Worm (Caenorhabditis elegans): Measurements from ENCODE around the gene C33A11.2.

C33A11.2 gene

DNA sequence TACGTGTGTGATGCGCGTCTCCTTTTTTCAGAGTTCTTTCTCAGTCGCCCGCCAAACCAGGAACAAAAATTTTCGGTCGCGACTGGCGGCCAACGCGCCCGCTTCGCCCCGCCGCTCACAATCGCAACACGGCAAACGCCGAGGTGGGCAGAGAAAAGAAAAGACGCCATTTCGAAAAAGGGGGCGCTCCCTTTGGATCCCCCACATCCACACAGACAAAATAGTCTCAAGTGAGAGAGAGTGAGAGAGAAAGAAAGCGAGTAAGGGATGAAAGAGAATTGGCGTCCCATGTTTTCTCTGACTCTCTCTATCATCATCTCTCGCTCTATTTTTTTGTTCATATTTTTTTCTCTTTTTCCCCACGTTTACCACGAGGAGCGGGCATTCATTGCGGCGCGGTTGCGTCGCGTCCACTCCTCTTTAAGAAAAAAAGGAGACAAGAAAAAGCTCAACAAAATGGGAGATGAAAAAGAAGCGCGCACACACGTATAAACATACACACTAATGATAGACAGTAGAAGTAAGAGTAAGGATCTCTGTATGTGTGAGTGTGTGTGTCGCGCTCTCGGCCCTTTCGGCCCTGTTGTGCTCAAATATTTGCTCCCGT lies 11.8 kb upstream of the C33A11.2 start:
- TF ChIP-seq med-1 (GFP tag; optimal IDR thresholded peaks at IDR 0.05; ENCODE audit: insufficient read depth) (no peak), ztf-29 (GFP tag; IDR thresholded peaks at IDR 0.05) (no peak), cog-1 (tag; optimal IDR thresholded peaks at IDR 0.05) (peak; percentile 35), klf-2 (GFP tag; conservative IDR thresholded peaks at IDR 0.05) (no peak), ztf-23 (GFP tag; IDR thresholded peaks at IDR 0.05) (0 out of 2 replicates have a peak, but pooled peaks have one; percentile 19), ref-1 (GFP tag; conservative IDR thresholded peaks at IDR 0.05) (no peak)

DNA sequence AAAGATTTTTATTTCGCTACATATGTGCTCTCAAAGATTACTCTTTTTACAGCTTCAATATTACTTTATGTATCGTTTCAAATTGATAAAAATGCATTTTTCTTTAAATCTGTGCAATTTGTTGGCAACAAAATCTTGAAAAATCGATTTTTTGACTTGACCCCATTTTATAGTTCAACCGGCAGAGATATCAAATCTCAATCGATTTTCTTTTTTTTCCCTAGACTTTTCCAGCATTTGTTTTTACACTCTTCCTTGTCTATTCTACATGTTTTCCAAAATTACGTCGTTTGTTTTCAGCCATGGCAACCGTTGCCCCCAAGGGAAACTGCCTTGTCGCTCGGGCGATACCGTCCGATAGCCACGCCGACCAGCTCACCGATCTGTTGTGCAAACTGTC lies 10.9 kb upstream of the C33A11.2 start, which contains the start of gene nfki-1:
Gene nfki-1, plus strand, starts transcription at position 301 of the 400 bp plus-strand sequence.
- TF ChIP-seq ztf-29 (GFP tag; IDR thresholded peaks at IDR 0.05) (no peak), T22C8.4 (GFP tag; IDR thresholded peaks at IDR 0.05) (no peak), klf-2 (GFP tag; conservative IDR thresholded peaks at IDR 0.05) (no peak), flt-1 (GFP tag; IDR thresholded peaks at IDR 0.05) (no peak), cog-1 (tag; optimal IDR thresholded peaks at IDR 0.05) (no peak), med-1 (GFP tag; optimal IDR thresholded peaks at IDR 0.05; ENCODE audit: insufficient read depth) (no peak), tab-1 (GFP tag; IDR thresholded peaks at IDR 0.05) (no peak), ref-1 (GFP tag; conservative IDR thresholded peaks at IDR 0.05) (no peak), ztf-23 (GFP tag; IDR thresholded peaks at IDR 0.05) (no peak)

- TF ChIP-seq tab-1 (GFP tag; IDR thresholded peaks at IDR 0.05) (no peak), ztf-23 (GFP tag; IDR thresholded peaks at IDR 0.05) (no peak), ztf-29 (GFP tag; IDR thresholded peaks at IDR 0.05) (no peak), ref-1 (GFP tag; conservative IDR thresholded peaks at IDR 0.05) (no peak), T22C8.4 (GFP tag; IDR thresholded peaks at IDR 0.05) (no peak), klf-2 (GFP tag; conservative IDR thresholded peaks at IDR 0.05) (no peak), flt-1 (GFP tag; IDR thresholded peaks at IDR 0.05) (no peak), cog-1 (tag; optimal IDR thresholded peaks at IDR 0.05) (no peak), med-1 (GFP tag; optimal IDR thresholded peaks at IDR 0.05; ENCODE audit: insufficient read depth) (no peak)
Measured at ce11 chrX:15355603-15356002, 10.2 kb upstream of the C33A11.2 start.

- no peak for TF ChIP-seq T22C8.4 (GFP tag; IDR thresholded peaks at IDR 0.05)
- no peak for TF ChIP-seq ref-1 (GFP tag; conservative IDR thresholded peaks at IDR 0.05)
- TF ChIP-seq ztf-29 (GFP tag; IDR thresholded peaks at IDR 0.05): no peak
- TF ChIP-seq med-1 (GFP tag; optimal IDR thresholded peaks at IDR 0.05; ENCODE audit: insufficient read depth): no peak
- no peak for TF ChIP-seq tab-1 (GFP tag; IDR thresholded peaks at IDR 0.05)
- TF ChIP-seq ztf-23 (GFP tag; IDR thresholded peaks at IDR 0.05): no peak
- no peak for TF ChIP-seq cog-1 (tag; optimal IDR thresholded peaks at IDR 0.05)
- TF ChIP-seq flt-1 (GFP tag; IDR thresholded peaks at IDR 0.05): no peak
- no peak for TF ChIP-seq klf-2 (GFP tag; conservative IDR thresholded peaks at IDR 0.05)
Measured at ce11 chrX:15362152-15362922, 3.5 kb upstream of the C33A11.2 start.

DNA sequence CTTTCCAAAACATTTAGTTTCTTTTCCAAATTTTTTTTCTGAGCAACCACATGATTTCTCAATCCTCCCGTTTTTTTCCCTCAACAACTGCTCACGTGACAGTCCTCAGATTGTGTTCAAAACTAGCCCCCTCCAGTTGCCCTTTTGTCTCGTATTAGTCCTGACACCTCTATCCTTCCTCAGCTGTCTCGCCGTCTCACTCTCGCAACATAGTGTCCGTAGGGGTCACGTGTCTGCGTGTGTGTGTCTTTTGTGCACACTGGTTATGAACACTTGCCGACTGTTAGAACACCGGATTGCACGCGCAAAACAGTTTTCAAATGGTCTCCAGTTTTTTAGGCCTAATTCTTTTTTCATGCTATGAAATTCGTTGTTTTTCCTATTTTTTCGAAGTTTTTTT lies 557 bp upstream of the C33A11.2 start:
- TF ChIP-seq cog-1 (tag; optimal IDR thresholded peaks at IDR 0.05) (peak; percentile 32), med-1 (GFP tag; optimal IDR thresholded peaks at IDR 0.05; ENCODE audit: insufficient read depth) (no peak), ztf-23 (GFP tag; IDR thresholded peaks at IDR 0.05) (no peak)

ce11 chrX:15372772-15373171 lies 7.0 kb downstream of the C33A11.2 start:
- no peak for TF ChIP-seq ref-1 (GFP tag; conservative IDR thresholded peaks at IDR 0.05)
- no peak for TF ChIP-seq med-1 (GFP tag; optimal IDR thresholded peaks at IDR 0.05; ENCODE audit: insufficient read depth)
- TF ChIP-seq ztf-23 (GFP tag; IDR thresholded peaks at IDR 0.05): no peak

- TF ChIP-seq flt-1 (GFP tag; IDR thresholded peaks at IDR 0.05): no peak
Measured at ce11 chrX:15373415-15374048, 7.7 kb downstream of the C33A11.2 start.

DNA sequence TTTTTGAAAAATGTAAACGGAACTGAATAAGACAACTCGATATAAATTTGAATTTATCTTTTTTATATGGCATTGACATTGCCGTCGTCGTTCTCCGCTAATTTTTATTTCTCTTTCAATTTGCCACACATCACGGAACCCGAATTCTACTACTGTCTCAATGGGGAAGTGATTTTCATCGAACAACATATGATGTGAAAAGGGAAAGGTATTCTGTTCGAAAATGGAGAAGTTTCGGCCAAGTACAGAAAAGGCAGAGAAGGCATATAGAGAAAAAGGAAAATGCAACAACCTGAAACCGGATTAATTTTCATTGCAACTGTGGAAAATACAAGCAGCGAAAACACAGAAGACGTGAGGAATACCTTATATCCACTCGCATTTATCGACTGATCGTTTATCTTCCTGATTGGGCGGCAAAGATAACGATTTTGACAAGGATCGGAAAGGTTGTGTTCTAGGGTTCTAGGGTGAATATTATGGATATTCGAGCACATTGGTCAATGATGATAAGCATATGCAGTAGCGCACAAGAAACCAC lies 8.9 kb downstream of the C33A11.2 start:
- TF ChIP-seq cog-1 (tag; optimal IDR thresholded peaks at IDR 0.05) (no peak), ztf-23 (GFP tag; IDR thresholded peaks at IDR 0.05) (no peak), flt-1 (GFP tag; IDR thresholded peaks at IDR 0.05) (no peak), ztf-29 (GFP tag; IDR thresholded peaks at IDR 0.05) (no peak), T22C8.4 (GFP tag; IDR thresholded peaks at IDR 0.05) (no peak), tab-1 (GFP tag; IDR thresholded peaks at IDR 0.05) (no peak), ref-1 (GFP tag; conservative IDR thresholded peaks at IDR 0.05) (no peak), klf-2 (GFP tag; conservative IDR thresholded peaks at IDR 0.05) (no peak), med-1 (GFP tag; optimal IDR thresholded peaks at IDR 0.05; ENCODE audit: insufficient read depth) (no peak)

DNA sequence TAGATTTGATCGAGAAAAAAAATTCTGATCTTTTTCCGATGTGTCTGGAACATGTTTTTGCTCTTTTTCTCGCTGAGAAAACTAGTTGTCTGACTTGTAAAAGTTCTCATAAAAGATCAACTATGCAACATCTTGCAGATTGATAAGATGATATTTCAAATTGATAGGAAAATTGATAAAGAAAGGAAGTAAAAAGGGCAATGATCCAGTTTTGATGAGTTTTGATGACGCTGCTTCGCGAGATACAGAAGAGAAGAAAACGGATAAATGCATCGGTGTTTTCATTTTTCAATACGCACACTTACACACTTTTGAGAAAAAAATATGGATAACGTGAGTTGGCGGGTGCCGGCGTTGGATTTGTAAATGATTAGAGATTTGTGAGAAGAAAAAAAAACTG lies 9.5 kb downstream of the C33A11.2 start:
- no peak for TF ChIP-seq ref-1 (GFP tag; conservative IDR thresholded peaks at IDR 0.05)
- no peak for TF ChIP-seq tab-1 (GFP tag; IDR thresholded peaks at IDR 0.05)
- no peak for TF ChIP-seq T22C8.4 (GFP tag; IDR thresholded peaks at IDR 0.05)
- TF ChIP-seq med-1 (GFP tag; optimal IDR thresholded peaks at IDR 0.05; ENCODE audit: insufficient read depth): no peak
- no peak for TF ChIP-seq ztf-29 (GFP tag; IDR thresholded peaks at IDR 0.05)
- no peak for TF ChIP-seq klf-2 (GFP tag; conservative IDR thresholded peaks at IDR 0.05)
- no peak for TF ChIP-seq flt-1 (GFP tag; IDR thresholded peaks at IDR 0.05)
- no peak for TF ChIP-seq ztf-23 (GFP tag; IDR thresholded peaks at IDR 0.05)
- TF ChIP-seq cog-1 (tag; optimal IDR thresholded peaks at IDR 0.05): no peak

Measured in whole organism, midembryonic.